Fruit fly (Drosophila melanogaster) whole organism, prepupa: ENCODE measurements around the gene Wdr33.
A peak's percentile ranks its signal among the peaks of the same experiment; 100 is the strongest.

Source experiments
- CG1621 ChIP-seq: fragments of 200-800 bp; sonication (Bioruptor generic); optimal IDR thresholded peaks from 3 replicates; lab custom pipeline; 2018; ENCODE audit warnings: missing biosample characterization, mild to moderate bottlenecking, missing genetic modification characterization
- CG6163 ChIP-seq: fragments of 200-800 bp; sonication (Bioruptor generic); IDR thresholded peaks from 3 replicates; pipeline ENCODE4 v1.3.6; 2022; ENCODE audit warnings: missing biosample characterization, missing genetic modification characterization
- CG6276 ChIP-seq: fragments of 200-800 bp; sonication (Bioruptor generic); optimal IDR thresholded peaks from 2 replicates; lab custom pipeline; 2017; ENCODE audit warnings: missing biosample characterization, mild to moderate bottlenecking, missing genetic modification characterization
- Eip78C ChIP-seq: fragments of 200-800 bp; sonication (Bioruptor generic); peaks from one replicate; lab custom pipeline; 2016; ENCODE audit warnings: missing biosample characterization, missing genetic modification characterization
- Ets21C ChIP-seq: fragments of 200-800 bp; sonication (Bioruptor generic); optimal IDR thresholded peaks from 3 replicates; lab custom pipeline; 2016; ENCODE audit warnings: missing biosample characterization, missing genetic modification characterization
- Hr39 ChIP-seq: fragments of 200-800 bp; sonication (Bioruptor generic); optimal IDR thresholded peaks from 2 replicates; lab custom pipeline; 2016; ENCODE audit warnings: missing biosample characterization, missing genetic modification characterization
- Hr4 ChIP-seq: fragments of 200-800 bp; sonication (Bioruptor generic); optimal IDR thresholded peaks from 3 replicates; lab custom pipeline; 2016; ENCODE audit warnings: missing biosample characterization, missing genetic modification characterization
- Lpt ChIP-seq: fragments of 200-800 bp; sonication (Bioruptor generic); optimal IDR thresholded peaks from 3 replicates; lab custom pipeline; 2016; ENCODE audit warnings: missing biosample characterization, missing genetic modification characterization
- Met ChIP-seq: fragments of 200-800 bp; sonication (Bioruptor generic); optimal IDR thresholded peaks from 3 replicates; lab custom pipeline; 2016; ENCODE audit warnings: missing biosample characterization, missing genetic modification characterization
- OdsH ChIP-seq: fragments of 200-800 bp; sonication (Bioruptor generic); optimal IDR thresholded peaks from 3 replicates; lab custom pipeline; 2016; ENCODE audit warnings: missing biosample characterization, missing genetic modification characterization
- Sox15 ChIP-seq: fragments of 200-800 bp; sonication (Bioruptor generic); optimal IDR thresholded peaks from 3 replicates; lab custom pipeline; 2016; ENCODE audit warnings: missing biosample characterization, missing genetic modification characterization

DNA sequence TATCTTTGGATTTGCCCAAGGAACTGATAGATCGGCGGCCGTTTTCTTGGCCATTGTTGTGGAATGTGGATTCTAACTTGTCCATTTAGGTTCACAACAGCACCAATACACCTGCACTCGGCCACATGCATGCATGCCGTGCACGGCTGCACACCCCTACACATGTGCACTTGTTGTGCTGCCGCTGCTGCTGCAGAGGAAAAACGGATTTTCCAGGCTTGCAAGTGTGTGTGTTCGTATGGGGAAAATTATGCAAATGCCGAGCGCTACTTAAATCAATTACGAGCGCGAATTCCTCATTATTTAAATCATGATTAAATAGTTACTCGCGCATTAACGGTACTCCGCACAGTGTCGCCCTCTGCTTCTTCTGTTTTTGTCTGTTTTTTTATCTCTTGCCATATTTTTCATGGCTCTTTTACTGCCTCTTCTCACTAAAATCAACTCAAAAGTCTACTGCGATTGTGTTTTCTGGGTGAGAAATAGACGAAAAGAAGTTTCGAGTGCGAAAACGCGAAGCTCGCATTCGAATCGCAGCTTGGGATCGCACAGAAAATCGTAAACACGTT is 24.2 kb downstream of the Wdr33 start:
- TF ChIP-seq Sox15 (GFP tag; lab: Kevin White, UChicago) (no peak), OdsH (GFP tag; lab: Kevin White, UChicago) (no peak), Hr39 (GFP tag; lab: Kevin White, UChicago) (no peak), CG1621 (tag; lab: Kevin White, UChicago) (no peak), Hr4 (GFP tag; lab: Kevin White, UChicago) (no peak), Met (GFP tag; lab: Kevin White, UChicago) (no peak), CG6163 (GFP tag; lab: Robert Waterston, UW) (no peak), Ets21C (GFP tag; lab: Kevin White, UChicago) (no peak), CG6276 (no peak), Lpt (GFP tag; lab: Kevin White, UChicago) (no peak), Eip78C (peak; percentile 60)
